Worm (Caenorhabditis elegans) whole organism, L4 larva: ENCODE measurements around the gene C56A3.8.

Experiments
- F26F4.8 ChIP-seq: fragments of 200-800 bp; sonication (Bioruptor generic); conservative IDR thresholded peaks from 2 replicates; pipeline ENCODE4 v1.3.6; 2022; ENCODE audit warnings: missing genetic modification characterization, missing compliant biosample characterization
- F37D6.2 ChIP-seq: sonication (generic microtip); optimal IDR thresholded peaks from 2 replicates; lab custom pipeline; 2016; ENCODE audit warnings: mild to moderate bottlenecking, missing genetic modification characterization, missing compliant biosample characterization
- F44E2.7 ChIP-seq: fragments of 200-800 bp; sonication (Bioruptor generic); IDR thresholded peaks from 2 replicates; pipeline ENCODE4 v2.1.2; 2022; ENCODE audit warnings: missing genetic modification characterization, missing compliant biosample characterization
- F49E8.2 ChIP-seq: sonication (generic microtip); optimal IDR thresholded peaks from 2 replicates; lab custom pipeline; 2016; ENCODE audit warnings: missing compliant biosample characterization, mild to moderate bottlenecking, missing genetic modification characterization, borderline replicate concordance
- R02D3.7 ChIP-seq: fragments of 150-350 bp; sonication (generic microtip); optimal IDR thresholded peaks from 3 replicates; lab custom pipeline; 2014; ENCODE audit warnings: missing biosample characterization, missing genetic modification characterization
- T26A8.4 ChIP-seq: fragments of 200-800 bp; sonication (Bioruptor generic); IDR thresholded peaks from 2 replicates; pipeline ENCODE4 v1.3.6; 2022; ENCODE audit warnings: missing genetic modification characterization, missing compliant biosample characterization
- Y105C5A.15 ChIP-seq: fragments of 200-800 bp; sonication (Bioruptor generic); IDR thresholded peaks from 2 replicates; pipeline ENCODE4 v1.3.6; 2022; ENCODE audit warnings: missing genetic modification characterization, missing compliant biosample characterization
- aly-2 ChIP-seq: sonication (generic microtip); optimal IDR thresholded peaks from 2 replicates; lab custom pipeline; 2018; ENCODE audit warnings: missing biosample characterization, missing genetic modification characterization
- ama-1 ChIP-seq: fragments of 150-350 bp; optimal IDR thresholded peaks from 2 replicates; lab custom pipeline; 2014; ENCODE audit warnings: inconsistent platforms, mixed read lengths
- arid-1 ChIP-seq: fragments of 200-800 bp; sonication (Bioruptor generic); conservative IDR thresholded peaks from 2 replicates; pipeline ENCODE4 v1.3.6; 2022; ENCODE audit warnings: missing genetic modification reagents, missing genetic modification characterization, missing compliant biosample characterization
- ceh-32 ChIP-seq: sonication (generic microtip); optimal IDR thresholded peaks from 2 replicates; lab custom pipeline; 2016; ENCODE audit warnings: mild to moderate bottlenecking, missing genetic modification characterization, missing compliant biosample characterization; ENCODE audit not compliant: poor library complexity
- ceh-44 ChIP-seq: fragments of 200-800 bp; sonication (Bioruptor generic); IDR thresholded peaks from 2 replicates; pipeline ENCODE4 v1.3.6; 2022; ENCODE audit warnings: missing genetic modification reagents, missing genetic modification characterization, missing compliant biosample characterization
- ceh-62 ChIP-seq: sonication (generic microtip); optimal IDR thresholded peaks from 2 replicates; lab custom pipeline; 2017; ENCODE audit warnings: missing biosample characterization, missing genetic modification characterization
- ceh-82 ChIP-seq: sonication (generic microtip); optimal IDR thresholded peaks from 2 replicates; lab custom pipeline; 2017; ENCODE audit warnings: missing biosample characterization, missing genetic modification characterization
- ces-1 ChIP-seq: fragments of 150-350 bp; sonication (generic microtip); optimal IDR thresholded peaks from 4 replicates; lab custom pipeline; 2014; ENCODE audit warnings: missing biosample characterization, missing genetic modification reagents, missing genetic modification characterization
- ctbp-1 ChIP-seq: fragments of 200-800 bp; sonication (Bioruptor generic); IDR thresholded peaks from 2 replicates; pipeline ENCODE4 v1.3.6; 2022; ENCODE audit warnings: missing genetic modification reagents, missing genetic modification characterization, missing compliant biosample characterization
- daf-16 ChIP-seq, 3 experiments: sonication (generic microtip); optimal IDR thresholded peaks; 2 replicates each; lab custom pipeline; 2016 to 2017; ENCODE audit warnings: missing genetic modification characterization in 3 of 3, missing genetic modification reagents in 3 of 3, mild to moderate bottlenecking in 2 of 3, missing compliant biosample characterization in 2 of 3, missing biosample characterization in 1 of 3, moderate library complexity in 1 of 3
- daf-19 ChIP-seq: fragments of 200-800 bp; sonication (Bioruptor generic); conservative IDR thresholded peaks from 2 replicates; pipeline ENCODE4 v1.3.6; 2022; ENCODE audit warnings: missing genetic modification characterization, missing compliant biosample characterization
- dmd-9 ChIP-seq: fragments of 200-800 bp; sonication (Bioruptor generic); IDR thresholded peaks from 2 replicates; pipeline ENCODE4 v1.3.6; 2022; ENCODE audit warnings: missing genetic modification reagents, missing genetic modification characterization, missing compliant biosample characterization
- dpl-1 ChIP-seq: fragments of 150-350 bp; optimal IDR thresholded peaks from 2 replicates; lab custom pipeline; 2014; ENCODE audit warnings: missing biosample characterization, missing genetic modification reagents, missing genetic modification characterization
- duxl-1 ChIP-seq: sonication (generic microtip); optimal IDR thresholded peaks from 2 replicates; lab custom pipeline; 2016; ENCODE audit warnings: mild to moderate bottlenecking, missing genetic modification characterization, moderate library complexity, missing compliant biosample characterization; ENCODE audit not compliant: poor library complexity
- egl-27 ChIP-seq: sonication (generic microtip); optimal IDR thresholded peaks from 3 replicates; lab custom pipeline; 2017; ENCODE audit warnings: missing biosample characterization, missing genetic modification reagents, missing genetic modification characterization
- egl-43 ChIP-seq: fragments of 200-800 bp; sonication (Bioruptor generic); IDR thresholded peaks from 2 replicates; pipeline ENCODE4 v1.3.6; 2022; ENCODE audit warnings: missing genetic modification reagents, missing genetic modification characterization, missing compliant biosample characterization
- gei-8 ChIP-seq: fragments of 200-800 bp; sonication (Bioruptor generic); optimal IDR thresholded peaks from 2 replicates; lab custom pipeline; 2018; ENCODE audit warnings: mild to moderate bottlenecking, missing genetic modification characterization, missing compliant biosample characterization
- hif-1 ChIP-seq, 2 experiments: sonication (generic microtip); optimal IDR thresholded peaks; 2 replicates each; lab custom pipeline; 2016 to 2017; ENCODE audit warnings: missing compliant biosample characterization in 2 of 2, missing genetic modification characterization in 2 of 2, missing genetic modification reagents in 2 of 2, missing genotype in 2 of 2, mild to moderate bottlenecking in 1 of 2
- hlh-11 ChIP-seq: fragments of 200-800 bp; sonication (Bioruptor generic); optimal IDR thresholded peaks from 2 replicates; lab custom pipeline; 2018; ENCODE audit warnings: mild to moderate bottlenecking, missing genetic modification characterization, missing compliant biosample characterization
- hlh-30 ChIP-seq: sonication (generic microtip); optimal IDR thresholded peaks from 2 replicates; lab custom pipeline; 2017; ENCODE audit warnings: antibody characterized with exemption, mild to moderate bottlenecking, missing genetic modification characterization, missing compliant biosample characterization; ENCODE audit not compliant: insufficient read depth
- lin-1 ChIP-seq: fragments of 200-800 bp; sonication (Bioruptor generic); IDR thresholded peaks from 2 replicates; pipeline ENCODE4 v1.3.6; 2022; ENCODE audit warnings: missing genetic modification reagents, missing genetic modification characterization, missing compliant biosample characterization
- lin-13 ChIP-seq: fragments of 150-350 bp; optimal IDR thresholded peaks from 2 replicates; lab custom pipeline; 2014; ENCODE audit warnings: missing biosample characterization, missing genetic modification reagents, missing genetic modification characterization
- lin-15B ChIP-seq: fragments of 150-350 bp; sonication (generic microtip); optimal IDR thresholded peaks from 3 replicates; lab custom pipeline; 2014; ENCODE audit warnings: missing biosample characterization, missing genetic modification characterization
- lin-38 ChIP-seq: fragments of 200-800 bp; sonication (Bioruptor generic); IDR thresholded peaks from 2 replicates; pipeline ENCODE4 v1.3.6; 2022; ENCODE audit warnings: missing genetic modification reagents, missing genetic modification characterization, missing compliant biosample characterization
- lin-39 ChIP-seq: fragments of 150-350 bp; optimal IDR thresholded peaks from 2 replicates; lab custom pipeline; 2014; ENCODE audit warnings: missing biosample characterization, missing genetic modification reagents, missing genetic modification characterization
- madf-5 ChIP-seq, 2 experiments: fragments of 200-800 bp; sonication (Bioruptor generic); IDR thresholded peaks; 2 replicates each; pipeline ENCODE4 v1.3.6; 2022; ENCODE audit warnings: missing compliant biosample characterization in 2 of 2, missing genetic modification characterization in 2 of 2
- mxl-3 ChIP-seq: fragments of 200-800 bp; sonication (Bioruptor generic); optimal IDR thresholded peaks from 2 replicates; lab custom pipeline; 2018; ENCODE audit warnings: mild to moderate bottlenecking, missing genetic modification characterization, missing compliant biosample characterization
- nhr-237 ChIP-seq: sonication (generic microtip); optimal IDR thresholded peaks from 2 replicates; lab custom pipeline; 2017; ENCODE audit warnings: missing biosample characterization, missing genetic modification characterization
- nhr-28 ChIP-seq: fragments of 150-350 bp; optimal IDR thresholded peaks from 2 replicates; lab custom pipeline; 2014; ENCODE audit warnings: missing biosample characterization, missing genetic modification characterization
- nhr-41 ChIP-seq: fragments of 200-800 bp; sonication (Bioruptor generic); IDR thresholded peaks from 2 replicates; pipeline ENCODE4 v1.3.6; 2022; ENCODE audit warnings: missing genetic modification reagents, missing genetic modification characterization, missing compliant biosample characterization
- nhr-42 ChIP-seq: fragments of 200-800 bp; sonication (Bioruptor generic); IDR thresholded peaks from 2 replicates; pipeline ENCODE4 v1.3.6; 2022; ENCODE audit warnings: missing genetic modification characterization, missing compliant biosample characterization
- nhr-6 ChIP-seq: fragments of 150-350 bp; optimal IDR thresholded peaks from 2 replicates; lab custom pipeline; 2014; ENCODE audit warnings: missing biosample characterization, missing genetic modification characterization
- rbr-2 ChIP-seq: sonication (generic microtip); optimal IDR thresholded peaks from 2 replicates; lab custom pipeline; 2016; ENCODE audit warnings: missing genotype, missing genetic modification characterization, missing compliant biosample characterization
- saeg-2 ChIP-seq: fragments of 200-800 bp; sonication (Bioruptor generic); IDR thresholded peaks from 2 replicates; pipeline ENCODE4 v1.3.6; 2022; ENCODE audit warnings: missing genetic modification reagents, missing genetic modification characterization, missing compliant biosample characterization
- skn-1 ChIP-seq: fragments of 150-350 bp; optimal IDR thresholded peaks from 2 replicates; lab custom pipeline; 2014; ENCODE audit warnings: missing biosample characterization, missing genetic modification characterization
- tag-97 ChIP-seq: fragments of 200-800 bp; sonication (Bioruptor generic); IDR thresholded peaks from 2 replicates; pipeline ENCODE4 v1.3.6; 2022; ENCODE audit warnings: missing genetic modification characterization, missing compliant biosample characterization
- unc-39 ChIP-seq: sonication (generic microtip); optimal IDR thresholded peaks from 2 replicates; lab custom pipeline; 2017; ENCODE audit warnings: missing biosample characterization, missing genetic modification characterization
- unc-62 ChIP-seq, 3 experiments: fragments of 150-350 bp in 1 of 3; sonication (generic microtip); optimal IDR thresholded peaks in 2 of 3; peaks in 1 of 3; 1 replicate in 1 of 3; 2 replicates in 2 of 3; lab custom pipeline; 2014 to 2017; ENCODE audit warnings: missing biosample characterization in 3 of 3, missing genetic modification characterization in 3 of 3, missing genetic modification reagents in 3 of 3, missing genotype in 1 of 3
- vab-7 ChIP-seq: fragments of 200-800 bp; sonication (Bioruptor generic); IDR thresholded peaks from 2 replicates; pipeline ENCODE4 v1.3.6; 2022; ENCODE audit warnings: missing genetic modification reagents, missing genetic modification characterization, missing compliant biosample characterization
- zfp-2 ChIP-seq: sonication (generic microtip); optimal IDR thresholded peaks from 2 replicates; lab custom pipeline; 2016; ENCODE audit warnings: mild to moderate bottlenecking, missing genetic modification characterization, missing compliant biosample characterization
- zfp-3 ChIP-seq: fragments of 200-800 bp; sonication (Bioruptor generic); conservative IDR thresholded peaks from 2 replicates; pipeline ENCODE4 v1.3.6; 2022; ENCODE audit warnings: missing genetic modification reagents, missing genetic modification characterization, missing compliant biosample characterization
- zip-2 ChIP-seq: fragments of 150-350 bp; optimal IDR thresholded peaks from 2 replicates; lab custom pipeline; 2014; ENCODE audit warnings: missing biosample characterization, missing genetic modification characterization
- ztf-7 ChIP-seq: fragments of 150-350 bp; optimal IDR thresholded peaks from 2 replicates; lab custom pipeline; 2014; ENCODE audit warnings: missing biosample characterization, missing genetic modification characterization

The C56A3.8 gene

DNA sequence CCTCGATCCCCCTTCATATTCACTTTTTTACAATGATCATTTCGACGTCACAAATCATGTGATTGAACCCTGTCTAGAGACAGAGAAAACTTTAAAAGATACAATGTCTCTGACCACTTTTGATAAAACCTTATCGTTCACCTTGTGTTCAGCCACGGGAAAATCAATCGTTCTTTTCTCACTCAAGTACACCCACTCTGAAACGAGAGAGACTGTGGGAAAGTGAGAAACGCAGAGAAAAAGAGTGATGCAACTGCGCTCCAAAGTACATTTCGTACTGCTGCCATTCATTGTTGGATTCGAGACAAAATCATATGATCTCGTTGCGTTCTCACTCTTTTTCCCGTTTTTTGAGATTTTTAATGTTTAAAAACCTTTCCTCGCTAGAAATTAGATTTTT is 5.1 kb downstream of the C56A3.8 start (continued):
- TF ChIP-seq zfp-2 (tag; lab: Kevin White, UChicago) (no peak), egl-27 (tag; lab: Kevin White, UChicago) (no peak), lin-15B (tag; lab: Kevin White, UChicago) (peak; percentile 47), ceh-32 (no peak), ceh-82 (tag; lab: Kevin White, UChicago) (no peak), gei-8 (GFP tag; lab: Kevin White, UChicago) (no peak), lin-38 (peak; percentile 95), aly-2 (tag; lab: Kevin White, UChicago) (no peak), rbr-2 (tag; lab: Kevin White, UChicago) (peak; percentile 78), madf-5 (GFP tag; IDR thresholded peaks at IDR 0.05; lab: Robert Waterston, UW) (no peak), ceh-62 (tag; lab: Kevin White, UChicago) (no peak), F44E2.7 (GFP tag; lab: Robert Waterston, UW) (no peak), Y105C5A.15 (no peak), dpl-1 (GFP tag; lab: Kevin White, UChicago) (peak; percentile 84), ztf-7 (tag; lab: Kevin White, UChicago) (peak; percentile 81), nhr-237 (no peak), duxl-1 (tag; lab: Kevin White, UChicago) (peak; percentile 70), R02D3.7 (no peak), zip-2 (no peak), nhr-42 (GFP tag; lab: Robert Waterston, UW) (0 out of 2 replicates have a peak, but pooled peaks have one; percentile 65), hif-1 (tag; optimal IDR thresholded peaks at IDR 0.05; lab: Kevin White, UChicago) (peak; percentile 10 to 72), ceh-44 (GFP tag; lab: Robert Waterston, UW) (0 out of 2 replicates have a peak, but pooled peaks have one; percentile 28), arid-1 (peak; percentile 66), F49E8.2 (tag; lab: Kevin White, UChicago) (no peak), saeg-2 (GFP tag; lab: Robert Waterston, UW) (peak; percentile 71; the same call in 1 of the 2 replicates), skn-1 (tag; lab: Kevin White, UChicago) (no peak), lin-39 (no peak), daf-19 (GFP tag; lab: Robert Waterston, UW) (no peak), nhr-6 (tag; lab: Kevin White, UChicago) (peak; percentile 98), egl-43 (GFP tag; lab: Robert Waterston, UW) (no peak), mxl-3 (GFP tag; lab: Kevin White, UChicago) (peak; percentile 75), unc-39 (tag; lab: Kevin White, UChicago) (no peak), hlh-11 (tag; lab: Kevin White, UChicago) (peak; percentile 97), nhr-28 (tag; lab: Kevin White, UChicago) (peak; percentile 95), lin-13 (GFP tag; lab: Kevin White, UChicago) (peak; percentile 29), hlh-30 (tag; lab: Kevin White, UChicago) (peak; percentile 99), F26F4.8 (GFP tag; lab: Robert Waterston, UW) (no peak), daf-16 (GFP tag; optimal IDR thresholded peaks at IDR 0.05; lab: Kevin White, UChicago) (peak in 1 of 2 experiments; percentile 33), daf-16 (tag; optimal IDR thresholded peaks at IDR 0.05; lab: Kevin White, UChicago) (peak; percentile 69), T26A8.4 (GFP tag; lab: Robert Waterston, UW) (peak; percentile 81), zfp-3 (GFP tag; lab: Robert Waterston, UW) (peak; percentile 53; the same call in 1 of the 2 replicates), nhr-41 (GFP tag; lab: Robert Waterston, UW) (peak; percentile 80; the same call in 1 of the 2 replicates), lin-1 (GFP tag; lab: Robert Waterston, UW) (peak; percentile 54; the same call in 1 of the 2 replicates), unc-62 (GFP tag; optimal IDR thresholded peaks at IDR 0.05 in 1 of 2; lab: Kevin White, UChicago) (peak in 1 of 2 experiments; percentile 80), unc-62 (tag; optimal IDR thresholded peaks at IDR 0.05; lab: Kevin White, UChicago) (no peak), dmd-9 (no peak), ama-1 (peak; percentile 83), vab-7 (no peak), F37D6.2 (no peak), ces-1 (GFP tag; lab: Kevin White, UChicago) (no peak), ctbp-1 (GFP tag; lab: Robert Waterston, UW) (0 out of 2 replicates have a peak, but pooled peaks have one; percentile 48), tag-97 (no peak)
